Fruit fly (Drosophila melanogaster) whole organism, embryonic: Measurements from ENCODE around the gene CG31103.

Source experiments
- Ada2b ChIP-seq: fragments of 200-800 bp; sonication (Bioruptor generic); IDR thresholded peaks from 2 replicates; pipeline ENCODE4 v1.3.6; 2022; ENCODE audit warnings: missing biosample characterization, missing genetic modification characterization
- CG10959 ChIP-seq: fragments of 200-800 bp; sonication (Bioruptor generic); IDR thresholded peaks from 2 replicates; pipeline ENCODE4 v1.3.6; 2022; ENCODE audit warnings: missing biosample characterization, missing genetic modification characterization
- CG11456 ChIP-seq: fragments of 200-800 bp; sonication (Bioruptor generic); IDR thresholded peaks from 3 replicates; pipeline ENCODE4 v1.3.6; 2022; ENCODE audit warnings: missing biosample characterization, missing genetic modification characterization
- CG12104 ChIP-seq: fragments of 200-800 bp; sonication (Bioruptor generic); optimal IDR thresholded peaks from 3 replicates; lab custom pipeline; 2016; ENCODE audit warnings: missing biosample characterization, missing genetic modification characterization
- CG13287 ChIP-seq: fragments of 200-800 bp; sonication (Bioruptor generic); IDR thresholded peaks from 2 replicates; pipeline ENCODE4 v1.3.6; 2022; ENCODE audit warnings: missing biosample characterization, missing genetic modification characterization; ENCODE audit not compliant: partially characterized antibody
- CG14050 ChIP-seq: fragments of 200-800 bp; sonication (Bioruptor generic); IDR thresholded peaks from 3 replicates; pipeline ENCODE4 v1.3.6; 2022; ENCODE audit warnings: missing biosample characterization, missing genetic modification characterization
- CG14860 ChIP-seq: fragments of 200-800 bp; sonication (Bioruptor generic); IDR thresholded peaks from 3 replicates; pipeline ENCODE4 v1.3.6; 2022; ENCODE audit warnings: missing biosample characterization, missing genetic modification characterization; ENCODE audit not compliant: partially characterized antibody
- CG1647 ChIP-seq: fragments of 200-800 bp; sonication (Bioruptor generic); optimal IDR thresholded peaks from 3 replicates; lab custom pipeline; 2016; ENCODE audit warnings: missing biosample characterization, missing genetic modification characterization
- CG16813 ChIP-seq: fragments of 200-800 bp; sonication (Bioruptor generic); IDR thresholded peaks from 3 replicates; pipeline ENCODE4 v1.3.6; 2022; ENCODE audit warnings: missing biosample characterization, missing genetic modification characterization; ENCODE audit not compliant: partially characterized antibody
- CG16863 ChIP-seq: fragments of 200-800 bp; sonication (Bioruptor generic); optimal IDR thresholded peaks from 3 replicates; lab custom pipeline; 2016; ENCODE audit warnings: missing biosample characterization, missing genetic modification characterization
- CG31441 ChIP-seq: fragments of 200-800 bp; sonication (Bioruptor generic); IDR thresholded peaks from 2 replicates; pipeline ENCODE4 v1.3.6; 2022; ENCODE audit warnings: missing biosample characterization, missing genetic modification characterization
- CG32767 ChIP-seq: fragments of 200-800 bp; sonication (Bioruptor generic); IDR thresholded peaks from 2 replicates; pipeline ENCODE4 v1.3.6; 2022; ENCODE audit warnings: missing biosample characterization, missing genetic modification characterization
- CG32772 ChIP-seq: fragments of 200-800 bp; sonication (Bioruptor generic); IDR thresholded peaks from 2 replicates; pipeline ENCODE4 v1.3.6; 2022; ENCODE audit warnings: missing biosample characterization, missing genetic modification characterization
- CG3281 ChIP-seq: fragments of 200-800 bp; sonication (Bioruptor generic); optimal IDR thresholded peaks from 3 replicates; lab custom pipeline; 2017; ENCODE audit warnings: missing biosample characterization, mild to moderate bottlenecking, missing genetic modification characterization
- CG4282 ChIP-seq: fragments of 200-800 bp; sonication (Bioruptor generic); optimal IDR thresholded peaks from 2 replicates; lab custom pipeline; 2016; ENCODE audit warnings: missing biosample characterization, missing genetic modification characterization
- CG6854 ChIP-seq: fragments of 200-800 bp; sonication (Bioruptor generic); optimal IDR thresholded peaks from 3 replicates; lab custom pipeline; 2017; ENCODE audit warnings: missing biosample characterization, mild to moderate bottlenecking, missing genetic modification characterization
- CG7963 ChIP-seq: fragments of 200-800 bp; sonication (Bioruptor generic); IDR thresholded peaks from 3 replicates; pipeline ENCODE4 v1.3.6; 2022; ENCODE audit warnings: missing biosample characterization, missing genetic modification characterization; ENCODE audit not compliant: partially characterized antibody
- CkIIα-i1 ChIP-seq: fragments of 200-800 bp; sonication (Bioruptor generic); IDR thresholded peaks from 2 replicates; pipeline ENCODE4 v1.3.6; 2022; ENCODE audit warnings: missing biosample characterization, missing genetic modification characterization
- CoRest ChIP-seq: fragments of 200-800 bp; sonication (Bioruptor generic); optimal IDR thresholded peaks from 3 replicates; lab custom pipeline; 2018; ENCODE audit warnings: missing biosample characterization, mild to moderate bottlenecking, missing genetic modification characterization, moderate library complexity
- CrebB ChIP-seq: fragments of 200-800 bp; sonication (Bioruptor generic); optimal IDR thresholded peaks from 3 replicates; lab custom pipeline; 2018; ENCODE audit warnings: missing biosample characterization, mild to moderate bottlenecking, missing genetic modification characterization
- Dbx ChIP-seq: fragments of 200-800 bp; sonication (Bioruptor generic); IDR thresholded peaks from 3 replicates; pipeline ENCODE4 v1.3.6; 2022; ENCODE audit warnings: missing biosample characterization, missing genetic modification characterization
- Dref ChIP-seq: fragments of 200-800 bp; sonication (Bioruptor generic); IDR thresholded peaks from 2 replicates; pipeline ENCODE4 v1.3.6; 2022; ENCODE audit warnings: missing biosample characterization, missing genetic modification characterization
- E2f1 ChIP-seq: fragments of 200-800 bp; sonication (Bioruptor generic); IDR thresholded peaks from 2 replicates; pipeline ENCODE4 v1.3.6; 2022; ENCODE audit warnings: missing biosample characterization, missing genetic modification characterization
- Eip74EF ChIP-seq, 2 experiments: fragments of 200-800 bp in 1 of 2; fragments of >200 bp in 1 of 2; sonication (Bioruptor generic) in 1 of 2; optimal IDR thresholded peaks; 2 replicates each; lab custom pipeline; 2017 to 2019; ENCODE audit warnings: missing biosample characterization in 2 of 2, missing genetic modification characterization in 2 of 2, mild to moderate bottlenecking in 1 of 2, moderate library complexity in 1 of 2
- Fer1 ChIP-seq: fragments of 200-800 bp; sonication (Bioruptor generic); optimal IDR thresholded peaks from 2 replicates; lab custom pipeline; 2017; ENCODE audit warnings: missing biosample characterization, mild to moderate bottlenecking, missing genetic modification characterization
- MTF-1 ChIP-seq: fragments of 200-800 bp; sonication (Bioruptor generic); optimal IDR thresholded peaks from 2 replicates; lab custom pipeline; 2018; ENCODE audit warnings: missing biosample characterization, mild to moderate bottlenecking, missing genetic modification characterization, borderline replicate concordance
- Med ChIP-seq: fragments of 200-800 bp; sonication (Bioruptor generic); peaks from one replicate; lab custom pipeline; 2016; ENCODE audit warnings: missing biosample characterization, missing genetic modification characterization, mild to moderate bottlenecking, inconsistent platforms, moderate library complexity
- Meics ChIP-seq: fragments of 200-800 bp; sonication (Bioruptor generic); optimal IDR thresholded peaks from 2 replicates; lab custom pipeline; 2017; ENCODE audit warnings: missing biosample characterization, mild to moderate bottlenecking, missing genetic modification characterization
- Mrtf ChIP-seq: fragments of 200-800 bp; sonication (Bioruptor generic); IDR thresholded peaks from 3 replicates; pipeline ENCODE4 v1.3.6; 2022; ENCODE audit warnings: missing biosample characterization, missing genetic modification characterization
- NFAT ChIP-seq: fragments of 200-800 bp; sonication (Bioruptor generic); IDR thresholded peaks from 2 replicates; pipeline ENCODE4 v1.3.6; 2022; ENCODE audit warnings: missing biosample characterization, missing genetic modification characterization
- Nf-YC ChIP-seq: fragments of 200-800 bp; optimal IDR thresholded peaks from 3 replicates; lab custom pipeline; 2019; ENCODE audit warnings: missing biosample characterization, mild to moderate bottlenecking, missing genetic modification characterization, moderate library complexity
- Sin3A ChIP-seq: fragments of >200 bp; optimal IDR thresholded peaks from 2 replicates; lab custom pipeline; 2018
- ash1 ChIP-seq: fragments of 200-800 bp; sonication (Bioruptor generic); optimal IDR thresholded peaks from 2 replicates; lab custom pipeline; 2018; ENCODE audit warnings: missing biosample characterization, mild to moderate bottlenecking, missing genetic modification characterization
- cg ChIP-seq: fragments of 200-800 bp; sonication (Bioruptor generic); optimal IDR thresholded peaks from 3 replicates; lab custom pipeline; 2019; ENCODE audit warnings: missing biosample characterization, mild to moderate bottlenecking, missing genetic modification characterization, moderate library complexity
- crol ChIP-seq: fragments of 200-800 bp; sonication (Bioruptor generic); IDR thresholded peaks from 2 replicates; pipeline ENCODE4 v1.3.6; 2022; ENCODE audit warnings: missing biosample characterization, missing genetic modification characterization
- cwo ChIP-seq: fragments of 200-800 bp; sonication (Bioruptor generic); optimal IDR thresholded peaks from 3 replicates; lab custom pipeline; 2017; ENCODE audit warnings: missing biosample characterization, missing genetic modification characterization, mild to moderate bottlenecking, moderate library complexity, missing genetic modification reagents
- gce ChIP-seq: fragments of 200-800 bp; sonication (Bioruptor generic); IDR thresholded peaks from 3 replicates; pipeline ENCODE4 v1.3.6; 2022; ENCODE audit warnings: missing biosample characterization, missing genetic modification characterization
- gcm2 ChIP-seq: fragments of 200-800 bp; sonication (Bioruptor generic); optimal IDR thresholded peaks from 2 replicates; lab custom pipeline; 2016; ENCODE audit warnings: missing biosample characterization, missing genetic modification characterization
- gem ChIP-seq: fragments of 200-800 bp; sonication (Bioruptor generic); optimal IDR thresholded peaks from 2 replicates; lab custom pipeline; 2019; ENCODE audit warnings: missing biosample characterization, mild to moderate bottlenecking, missing genetic modification characterization, moderate library complexity
- gsb-n ChIP-seq: fragments of 200-800 bp; sonication (Bioruptor generic); optimal IDR thresholded peaks from 3 replicates; lab custom pipeline; 2018; ENCODE audit warnings: missing biosample characterization, mild to moderate bottlenecking, missing genetic modification characterization
- hkb ChIP-seq, 2 experiments: fragments of 200-800 bp in 1 of 2; fragments of >200 bp in 1 of 2; sonication (Bioruptor generic) in 1 of 2; IDR thresholded peaks in 1 of 2; optimal IDR thresholded peaks in 1 of 2; 2 replicates each; pipeline versions ENCODE4 v1.3.6 to Lab custom; 2017 to 2022; ENCODE audit warnings: missing biosample characterization in 1 of 2, missing genetic modification characterization in 1 of 2
- jing ChIP-seq: fragments of 200-800 bp; sonication (Bioruptor generic); optimal IDR thresholded peaks from 2 replicates; lab custom pipeline; 2018; ENCODE audit warnings: missing biosample characterization, mild to moderate bottlenecking, missing genetic modification characterization
- pita ChIP-seq: fragments of 200-800 bp; sonication (Bioruptor generic); optimal IDR thresholded peaks from 2 replicates; lab custom pipeline; 2017; ENCODE audit warnings: missing biosample characterization, mild to moderate bottlenecking, missing genetic modification characterization
- sima ChIP-seq: fragments of 200-800 bp; sonication (Bioruptor generic); optimal IDR thresholded peaks from 2 replicates; lab custom pipeline; 2016; ENCODE audit warnings: missing biosample characterization, missing genetic modification characterization
- sna ChIP-seq: fragments of 200-800 bp; sonication (Bioruptor generic); IDR thresholded peaks from 2 replicates; pipeline ENCODE4 v1.3.6; 2022; ENCODE audit warnings: missing biosample characterization, missing genetic modification characterization; ENCODE audit not compliant: partially characterized antibody
- sr ChIP-seq: fragments of 200-800 bp; sonication (Bioruptor generic); IDR thresholded peaks from 3 replicates; pipeline ENCODE4 v1.3.6; 2022; ENCODE audit warnings: missing biosample characterization, missing genetic modification characterization
- ssp ChIP-seq: fragments of 200-800 bp; sonication (Bioruptor generic); IDR thresholded peaks from 2 replicates; pipeline ENCODE4 v1.3.6; 2022; ENCODE audit warnings: missing biosample characterization, missing genetic modification characterization
- tin ChIP-seq: fragments of 200-800 bp; sonication (Bioruptor generic); optimal IDR thresholded peaks from 3 replicates; lab custom pipeline; 2016; ENCODE audit warnings: missing biosample characterization, missing genetic modification characterization
- tio ChIP-seq: fragments of 200-800 bp; sonication (Bioruptor generic); optimal IDR thresholded peaks from 2 replicates; lab custom pipeline; 2017; ENCODE audit warnings: missing biosample characterization, missing genetic modification characterization, inconsistent platforms

The CG31103 gene

dm6 chr3R:25258628-25259240 is 39.6 kb downstream of the CG31103 start, which contains the start of gene CG11857 (continued):
- peak; percentile 96 for TF ChIP-seq CG16863 (GFP tag; lab: Kevin White, UChicago)
- TF ChIP-seq CG10959 (GFP tag; lab: Robert Waterston, UW) = peak; percentile 99
- TF ChIP-seq ash1 (GFP tag; lab: Kevin White, UChicago) = peak; percentile 84
- TF ChIP-seq sr = peak; percentile 87; the same call in 2 of the 3 replicates
- TF ChIP-seq Sin3A (lab: Kevin White, UChicago) = peak; percentile 47
- TF ChIP-seq CG32772 (GFP tag; lab: Robert Waterston, UW) = peak; percentile 99
- peak; percentile 100 for TF ChIP-seq CG13287 (GFP tag; lab: Robert Waterston, UW)
- TF ChIP-seq crol (GFP tag; lab: Robert Waterston, UW) = peak; percentile 80
- TF ChIP-seq Fer1 (GFP tag; lab: Kevin White, UChicago) = peak; percentile 94
- peak; percentile 96 for TF ChIP-seq Meics (GFP tag; lab: Kevin White, UChicago)
- peak; percentile 99 for TF ChIP-seq Mrtf (GFP tag; lab: Robert Waterston, UW)
- TF ChIP-seq CG32767 (GFP tag; lab: Robert Waterston, UW) = peak; percentile 97
- TF ChIP-seq Dbx (GFP tag; lab: Robert Waterston, UW) = peak; percentile 99
- peak; percentile 97 for TF ChIP-seq CG12104 (GFP tag; lab: Kevin White, UChicago)
- TF ChIP-seq sna = peak; percentile 100
- TF ChIP-seq cwo = peak; percentile 90
- TF ChIP-seq Dref (GFP tag; lab: Robert Waterston, UW) = peak; percentile 81
- TF ChIP-seq jing (GFP tag; lab: Kevin White, UChicago) = peak; percentile 94
- TF ChIP-seq sima (GFP tag; lab: Kevin White, UChicago) = peak; percentile 90
- peak; percentile 100 for TF ChIP-seq CG14860
- no peak for TF ChIP-seq cg
- TF ChIP-seq CG7963 = peak; percentile 99
- peak; percentile 99 for TF ChIP-seq CoRest (tag; lab: Kevin White, UChicago)
- TF ChIP-seq CG4282 (GFP tag; lab: Kevin White, UChicago) = peak; percentile 96
- peak; percentile 96 for TF ChIP-seq CrebB (tag; lab: Kevin White, UChicago)
- peak; percentile 96 for TF ChIP-seq gce
- TF ChIP-seq pita (GFP tag; lab: Kevin White, UChicago) = no peak
- peak; percentile 88 for TF ChIP-seq gcm2 (GFP tag; lab: Kevin White, UChicago)
- TF ChIP-seq tio = no peak
- TF ChIP-seq MTF-1 = peak; percentile 91
- TF ChIP-seq CG16813 (GFP tag; lab: Robert Waterston, UW) = peak; percentile 100
- TF ChIP-seq CG31441 (GFP tag; lab: Robert Waterston, UW) = peak; percentile 96
- TF ChIP-seq gem = peak; percentile 99
- peak in 1 of 2 experiments; percentile 85 for TF ChIP-seq Eip74EF (GFP tag; optimal IDR thresholded peaks at IDR 0.05; lab: Kevin White, UChicago)
- TF ChIP-seq CG6854 (GFP tag; lab: Kevin White, UChicago) = peak; percentile 88
- TF ChIP-seq CkIIα-i1 = peak; percentile 90
- peak; percentile 95 for TF ChIP-seq gsb-n
- TF ChIP-seq Med (GFP tag; lab: Kevin White, UChicago) = peak; percentile 100
- peak; percentile 99 for TF ChIP-seq tin
- no peak for TF ChIP-seq hkb (optimal IDR thresholded peaks at IDR 0.05; lab: Kevin White, UChicago)
- peak; percentile 98 for TF ChIP-seq hkb (GFP tag; IDR thresholded peaks at IDR 0.05; lab: Robert Waterston, UW)
- TF ChIP-seq ssp (GFP tag; lab: Robert Waterston, UW) = peak; percentile 95
- TF ChIP-seq CG11456 = peak; percentile 99
- TF ChIP-seq E2f1 (GFP tag; lab: Robert Waterston, UW) = peak; percentile 99
- peak; percentile 87 for TF ChIP-seq Nf-YC (tag; lab: Kevin White, UChicago)
- TF ChIP-seq Ada2b (GFP tag; lab: Robert Waterston, UW) = peak; percentile 98
- TF ChIP-seq NFAT (GFP tag; lab: Robert Waterston, UW) = peak; percentile 99
- TF ChIP-seq CG14050 (GFP tag; lab: Robert Waterston, UW) = peak; percentile 98
- peak; percentile 96 for TF ChIP-seq CG3281
- TF ChIP-seq CG1647 (GFP tag; lab: Kevin White, UChicago) = peak; percentile 97
